Worm (Caenorhabditis elegans) whole organism, young adult: ENCODE results near the gene srz-29.

ENCODE experiments used
- B0035.1 ChIP-seq: sonication (generic microtip); optimal IDR thresholded peaks from 2 replicates; lab custom pipeline; 2016; ENCODE audit warnings: missing genetic modification characterization, mild to moderate bottlenecking, missing compliant biosample characterization, missing genotype, missing genetic modification reagents
- B0336.3 ChIP-seq: fragments of 200-800 bp; sonication (Bioruptor generic); IDR thresholded peaks from 2 replicates; pipeline ENCODE4 v1.3.6; 2022; ENCODE audit warnings: missing genetic modification characterization, missing compliant biosample characterization
- C06A6.2 ChIP-seq: fragments of 200-800 bp; sonication (Bioruptor generic); conservative IDR thresholded peaks from 2 replicates; pipeline ENCODE4 v1.3.6; 2022; ENCODE audit warnings: missing genetic modification characterization, missing compliant biosample characterization
- C17E4.6 ChIP-seq: fragments of 200-800 bp; sonication (Bioruptor generic); IDR thresholded peaks from 2 replicates; pipeline ENCODE4 v1.3.6; 2022; ENCODE audit warnings: missing genetic modification reagents, missing genetic modification characterization, missing compliant biosample characterization
- D2030.7 ChIP-seq: fragments of 200-800 bp; sonication (Bioruptor generic); IDR thresholded peaks from 2 replicates; pipeline ENCODE4 v1.3.6; 2022; ENCODE audit warnings: missing genetic modification reagents, missing genetic modification characterization, missing compliant biosample characterization
- F22D6.2 ChIP-seq: sonication (generic microtip); optimal IDR thresholded peaks from 2 replicates; lab custom pipeline; 2016; ENCODE audit warnings: mild to moderate bottlenecking, missing genetic modification characterization, missing compliant biosample characterization
- F49E8.2 ChIP-seq: sonication (generic microtip); optimal IDR thresholded peaks from 3 replicates; lab custom pipeline; 2017; ENCODE audit warnings: missing genetic modification characterization, mild to moderate bottlenecking, missing compliant biosample characterization, antibody characterized with exemption, moderate library complexity; ENCODE audit not compliant: insufficient read depth
- K11D2.4 ChIP-seq: fragments of 200-800 bp; sonication (Bioruptor generic); IDR thresholded peaks from 2 replicates; pipeline ENCODE4 v1.3.6; 2022; ENCODE audit warnings: missing genetic modification reagents, missing genetic modification characterization, missing compliant biosample characterization
- T07F8.4 ChIP-seq: sonication (generic microtip); optimal IDR thresholded peaks from 2 replicates; lab custom pipeline; 2016; ENCODE audit warnings: mild to moderate bottlenecking, missing genetic modification characterization, moderate library complexity, missing compliant biosample characterization
- T26A5.8 ChIP-seq: sonication (generic microtip); optimal IDR thresholded peaks from 2 replicates; lab custom pipeline; 2016; ENCODE audit warnings: missing genetic modification characterization, missing compliant biosample characterization
- Y67H2A.10 ChIP-seq: fragments of 200-800 bp; sonication (Bioruptor generic); conservative IDR thresholded peaks from 2 replicates; pipeline ENCODE4 v1.3.6; 2022; ENCODE audit warnings: missing genetic modification reagents, missing genetic modification characterization, missing compliant biosample characterization
- Y95B8A.8 ChIP-seq: fragments of 200-800 bp; sonication (Bioruptor generic); IDR thresholded peaks from 2 replicates; pipeline ENCODE4 v1.3.6; 2022; ENCODE audit warnings: missing genetic modification reagents, missing genetic modification characterization, missing compliant biosample characterization
- aptf-2 ChIP-seq: fragments of 200-800 bp; sonication (Bioruptor generic); conservative IDR thresholded peaks from 2 replicates; pipeline ENCODE4 v1.3.6; 2022; ENCODE audit warnings: missing genetic modification reagents, missing genetic modification characterization, missing compliant biosample characterization
- aptf-3 ChIP-seq: fragments of 200-800 bp; sonication (Bioruptor generic); IDR thresholded peaks from 2 replicates; pipeline ENCODE4 v1.3.6; 2022; ENCODE audit warnings: missing genetic modification characterization, missing compliant biosample characterization
- attf-6 ChIP-seq: fragments of 200-800 bp; sonication (Bioruptor generic); IDR thresholded peaks from 2 replicates; pipeline ENCODE4 v1.3.6; 2022; ENCODE audit warnings: missing genetic modification reagents, missing genetic modification characterization, missing compliant biosample characterization
- cebp-1 ChIP-seq, 2 experiments: fragments of 200-800 bp in 1 of 2; sonication (Bioruptor generic) in 1 of 2; sonication (generic microtip) in 1 of 2; IDR thresholded peaks in 1 of 2; optimal IDR thresholded peaks in 1 of 2; 2 replicates each; pipeline versions ENCODE4 v1.3.6 to Lab custom; 2017 to 2022; ENCODE audit warnings: missing compliant biosample characterization in 2 of 2, missing genetic modification characterization in 2 of 2, mild to moderate bottlenecking in 1 of 2, missing genetic modification reagents in 1 of 2, moderate library complexity in 1 of 2
- chd-7 ChIP-seq: sonication (generic microtip); optimal IDR thresholded peaks from 2 replicates; lab custom pipeline; 2016; ENCODE audit warnings: mild to moderate bottlenecking, missing genetic modification characterization, moderate library complexity, missing compliant biosample characterization
- dpff-1 ChIP-seq: sonication (generic microtip); optimal IDR thresholded peaks from 2 replicates; lab custom pipeline; 2017; ENCODE audit warnings: mild to moderate bottlenecking, missing genetic modification characterization, missing compliant biosample characterization
- dpl-1 ChIP-seq: fragments of 150-350 bp; optimal IDR thresholded peaks from 2 replicates; lab custom pipeline; 2014; ENCODE audit warnings: missing biosample characterization, missing genetic modification reagents, missing genetic modification characterization
- egl-44 ChIP-seq: fragments of 200-800 bp; sonication (Bioruptor generic); IDR thresholded peaks from 2 replicates; pipeline ENCODE4 v1.3.6; 2022; ENCODE audit warnings: missing genetic modification reagents, missing genetic modification characterization, missing compliant biosample characterization
- egrh-3 ChIP-seq: fragments of 200-800 bp; sonication (Bioruptor generic); IDR thresholded peaks from 2 replicates; pipeline ENCODE4 v1.3.6; 2022; ENCODE audit warnings: missing genetic modification reagents, missing genetic modification characterization, missing compliant biosample characterization
- ekl-4 ChIP-seq: fragments of 200-800 bp; sonication (Bioruptor generic); IDR thresholded peaks from 2 replicates; pipeline ENCODE4 v1.3.6; 2022; ENCODE audit warnings: missing genetic modification reagents, missing genetic modification characterization, missing compliant biosample characterization
- hlh-26 ChIP-seq: fragments of 200-800 bp; sonication (Bioruptor generic); conservative IDR thresholded peaks from 2 replicates; pipeline ENCODE4 v1.3.6; 2022; ENCODE audit warnings: missing genetic modification reagents, missing genetic modification characterization, missing compliant biosample characterization
- hmg-20 ChIP-seq: fragments of 200-800 bp; sonication (Bioruptor generic); IDR thresholded peaks from 2 replicates; pipeline ENCODE4 v1.3.6; 2022; ENCODE audit warnings: missing genetic modification reagents, missing genetic modification characterization, missing compliant biosample characterization
- lag-1 ChIP-seq: fragments of 200-800 bp; sonication (Bioruptor generic); IDR thresholded peaks from 2 replicates; pipeline ENCODE4 v1.3.6; 2022; ENCODE audit warnings: missing genetic modification reagents, missing genetic modification characterization, missing compliant biosample characterization
- let-526 ChIP-seq: fragments of 200-800 bp; sonication (Bioruptor generic); IDR thresholded peaks from 2 replicates; pipeline ENCODE4 v1.3.6; 2022; ENCODE audit warnings: missing genetic modification reagents, missing genetic modification characterization, missing compliant biosample characterization
- lin-40 ChIP-seq: sonication (generic microtip); optimal IDR thresholded peaks from 2 replicates; lab custom pipeline; 2016; ENCODE audit warnings: missing genetic modification characterization, mild to moderate bottlenecking, missing compliant biosample characterization, missing genotype, missing genetic modification reagents
- lin-54 ChIP-seq: fragments of 200-800 bp; sonication (Bioruptor generic); optimal IDR thresholded peaks from 2 replicates; lab custom pipeline; 2018; ENCODE audit warnings: mild to moderate bottlenecking, missing genetic modification characterization, missing compliant biosample characterization
- lir-1 ChIP-seq: fragments of 200-800 bp; sonication (Bioruptor generic); conservative IDR thresholded peaks from 2 replicates; pipeline ENCODE4 v1.3.6; 2022; ENCODE audit warnings: missing genetic modification reagents, missing genetic modification characterization, missing compliant biosample characterization
- lsl-1 ChIP-seq: fragments of 200-800 bp; sonication (Bioruptor generic); optimal IDR thresholded peaks from 2 replicates; lab custom pipeline; 2018; ENCODE audit warnings: mild to moderate bottlenecking, missing genetic modification characterization, moderate library complexity, missing compliant biosample characterization
- madf-10 ChIP-seq: sonication (generic microtip); optimal IDR thresholded peaks from 2 replicates; lab custom pipeline; 2016; ENCODE audit warnings: mild to moderate bottlenecking, missing genetic modification characterization, missing compliant biosample characterization
- madf-8 ChIP-seq: fragments of 200-800 bp; sonication (Bioruptor generic); conservative IDR thresholded peaks from 2 replicates; pipeline ENCODE4 v1.3.6; 2022; ENCODE audit warnings: missing genetic modification reagents, missing genetic modification characterization, missing compliant biosample characterization
- nfyb-1 ChIP-seq: fragments of 200-800 bp; sonication (Bioruptor generic); IDR thresholded peaks from 2 replicates; pipeline ENCODE4 v1.3.6; 2022; ENCODE audit warnings: missing genetic modification reagents, missing genetic modification characterization, missing compliant biosample characterization
- nhr-179 ChIP-seq: sonication (generic microtip); optimal IDR thresholded peaks from 2 replicates; lab custom pipeline; 2016; ENCODE audit warnings: mild to moderate bottlenecking, missing genetic modification characterization, missing compliant biosample characterization
- pbrm-1 ChIP-seq: fragments of 200-800 bp; sonication (Bioruptor generic); IDR thresholded peaks from 2 replicates; pipeline ENCODE4 v1.3.6; 2022; ENCODE audit warnings: missing genetic modification reagents, missing genetic modification characterization, missing compliant biosample characterization
- snpc-1.3 ChIP-seq: sonication (generic microtip); optimal IDR thresholded peaks from 2 replicates; lab custom pipeline; 2017; ENCODE audit warnings: missing genetic modification characterization, mild to moderate bottlenecking, missing compliant biosample characterization, antibody characterized with exemption, moderate library complexity, missing genotype, missing genetic modification reagents; ENCODE audit not compliant: insufficient read depth
- snpc-3.4 ChIP-seq: sonication (generic microtip); optimal IDR thresholded peaks from 2 replicates; lab custom pipeline; 2017; ENCODE audit warnings: missing genetic modification characterization, mild to moderate bottlenecking, missing compliant biosample characterization, antibody characterized with exemption, moderate library complexity, missing genotype, missing genetic modification reagents
- snpc-4 ChIP-seq, 5 experiments: fragments of 150-350 bp in 1 of 5; sonication (generic microtip) in 4 of 5; optimal IDR thresholded peaks; 2 replicates each; lab custom pipeline; 2014 to 2018; ENCODE audit warnings: missing genetic modification characterization in 5 of 5, missing biosample characterization in 3 of 5, antibody characterized with exemption in 2 of 5, mild to moderate bottlenecking in 2 of 5, missing compliant biosample characterization in 2 of 5, missing genotype in 2 of 5, moderate library complexity in 2 of 5, missing genetic modification reagents in 1 of 5
- tbp1 ChIP-seq: fragments of 200-800 bp; sonication (Bioruptor generic); optimal IDR thresholded peaks from 2 replicates; lab custom pipeline; 2018; ENCODE audit warnings: mild to moderate bottlenecking, missing genetic modification characterization, missing compliant biosample characterization
- tlf-1 ChIP-seq: fragments of 200-800 bp; sonication (Bioruptor generic); optimal IDR thresholded peaks from 2 replicates; lab custom pipeline; 2018; ENCODE audit warnings: mild to moderate bottlenecking, missing genetic modification characterization, missing compliant biosample characterization
- unc-62 ChIP-seq: fragments of 150-350 bp; optimal IDR thresholded peaks from 2 replicates; lab custom pipeline; 2014; ENCODE audit warnings: missing biosample characterization, missing genetic modification reagents, missing genetic modification characterization
- xnd-1 ChIP-seq: sonication (generic microtip); optimal IDR thresholded peaks from 2 replicates; lab custom pipeline; 2016; ENCODE audit warnings: missing genotype, missing genetic modification reagents, missing genetic modification characterization, missing compliant biosample characterization
- ztf-22 ChIP-seq: fragments of 200-800 bp; sonication (Bioruptor generic); optimal IDR thresholded peaks from 2 replicates; lab custom pipeline; 2018; ENCODE audit warnings: mild to moderate bottlenecking, missing genetic modification characterization, moderate library complexity, missing compliant biosample characterization
- ztf-25 ChIP-seq: fragments of 200-800 bp; sonication (Bioruptor generic); IDR thresholded peaks from 2 replicates; pipeline ENCODE4 v1.3.6; 2022; ENCODE audit warnings: missing genetic modification reagents, missing genetic modification characterization, missing compliant biosample characterization
- ztf-26 ChIP-seq: sonication (generic microtip); optimal IDR thresholded peaks from 2 replicates; lab custom pipeline; 2017; ENCODE audit warnings: missing genetic modification characterization, missing compliant biosample characterization
- ztf-28 ChIP-seq: fragments of 200-800 bp; sonication (Bioruptor generic); IDR thresholded peaks from 2 replicates; pipeline ENCODE4 v1.3.6; 2022; ENCODE audit warnings: missing genetic modification reagents, missing genetic modification characterization, missing compliant biosample characterization
- ztf-3 ChIP-seq: fragments of 200-800 bp; sonication (Bioruptor generic); optimal IDR thresholded peaks from 2 replicates; lab custom pipeline; 2018; ENCODE audit warnings: mild to moderate bottlenecking, missing genetic modification characterization, missing compliant biosample characterization
- ztf-6 ChIP-seq: fragments of 200-800 bp; sonication (Bioruptor generic); IDR thresholded peaks from 2 replicates; pipeline ENCODE4 v1.3.6; 2022; ENCODE audit warnings: missing genetic modification reagents, missing genetic modification characterization, missing compliant biosample characterization

The srz-29 gene

DNA sequence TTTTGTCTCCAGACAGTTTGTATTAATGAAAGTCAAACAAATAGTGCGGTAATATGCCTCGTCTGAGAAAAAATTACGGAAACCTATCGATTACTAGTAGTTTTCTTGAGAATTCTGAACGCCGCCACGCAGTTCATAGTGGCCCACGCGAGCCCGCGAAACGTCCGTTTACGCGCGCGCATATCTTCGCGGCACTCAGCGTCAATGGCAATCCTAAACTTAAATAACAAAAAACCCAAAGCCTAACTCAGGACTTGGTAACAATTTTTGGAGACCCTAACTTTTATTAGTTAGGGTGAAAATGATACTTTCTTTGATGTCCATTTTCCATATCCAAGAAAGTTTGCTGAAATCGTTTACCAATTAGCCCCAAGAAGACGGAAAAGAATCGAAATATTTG is 44.3 kb downstream of the srz-29 start (continued):
- TF ChIP-seq pbrm-1 (peak; percentile 84), nhr-179 (tag; lab: Kevin White, UChicago) (no peak), snpc-3.4 (tag; lab: Kevin White, UChicago) (peak; percentile 77), hmg-20 (GFP tag; lab: Robert Waterston, UW) (no peak), egrh-3 (GFP tag; lab: Robert Waterston, UW) (no peak), ztf-25 (GFP tag; lab: Robert Waterston, UW) (no peak), cebp-1 (GFP tag; IDR thresholded peaks at IDR 0.05; lab: Robert Waterston, UW) (no peak), cebp-1 (tag; optimal IDR thresholded peaks at IDR 0.05; lab: Kevin White, UChicago) (no peak), madf-10 (tag; lab: Kevin White, UChicago) (no peak), ztf-3 (GFP tag; lab: Kevin White, UChicago) (no peak), attf-6 (peak; percentile 99), C17E4.6 (no peak), ztf-28 (GFP tag; lab: Robert Waterston, UW) (no peak), T26A5.8 (tag; lab: Kevin White, UChicago) (no peak), T07F8.4 (tag; lab: Kevin White, UChicago) (no peak), Y67H2A.10 (GFP tag; lab: Robert Waterston, UW) (no peak), ztf-26 (tag; lab: Kevin White, UChicago) (no peak), ztf-6 (GFP tag; lab: Robert Waterston, UW) (no peak), dpl-1 (GFP tag; lab: Kevin White, UChicago) (no peak), B0035.1 (tag; lab: Kevin White, UChicago) (no peak), Y95B8A.8 (no peak), lir-1 (GFP tag; lab: Robert Waterston, UW) (no peak), F22D6.2 (no peak), aptf-3 (no peak), snpc-4 (GFP tag; optimal IDR thresholded peaks at IDR 0.05; lab: Kevin White, UChicago) (peak; percentile 87), snpc-4 (tag; optimal IDR thresholded peaks at IDR 0.05; lab: Kevin White, UChicago) (peak; percentile 92 to 98 (median 95)), let-526 (GFP tag; lab: Robert Waterston, UW) (no peak), lin-40 (no peak), F49E8.2 (tag; lab: Kevin White, UChicago) (peak; percentile 86), snpc-1.3 (tag; lab: Kevin White, UChicago) (peak; percentile 36), lsl-1 (GFP tag; lab: Kevin White, UChicago) (peak; percentile 19), dpff-1 (tag; lab: Kevin White, UChicago) (no peak), madf-8 (GFP tag; lab: Robert Waterston, UW) (no peak), tbp1 (GFP tag; lab: Kevin White, UChicago) (peak; percentile 75), unc-62 (GFP tag; lab: Kevin White, UChicago) (no peak), aptf-2 (GFP tag; lab: Robert Waterston, UW) (no peak), nfyb-1 (no peak), ekl-4 (GFP tag; lab: Robert Waterston, UW) (peak; percentile 21; the same call in 1 of the 2 replicates), D2030.7 (GFP tag; lab: Robert Waterston, UW) (peak; percentile 53), lag-1 (GFP tag; lab: Robert Waterston, UW) (no peak), tlf-1 (GFP tag; lab: Kevin White, UChicago) (no peak), xnd-1 (tag; lab: Kevin White, UChicago) (no peak), ztf-22 (GFP tag; lab: Kevin White, UChicago) (no peak), K11D2.4 (GFP tag; lab: Robert Waterston, UW) (no peak), B0336.3 (GFP tag; lab: Robert Waterston, UW) (no peak), lin-54 (GFP tag; lab: Kevin White, UChicago) (peak; percentile 30), hlh-26 (no peak), chd-7 (tag; lab: Kevin White, UChicago) (no peak), egl-44 (GFP tag; lab: Robert Waterston, UW) (no peak), C06A6.2 (GFP tag; lab: Robert Waterston, UW) (no peak)
